Fruit fly (Drosophila melanogaster): ENCODE results near the gene Rsf1.

The Rsf1 gene

dm6 chr2L:10298306-10298705 is 35.0 kb upstream of the Rsf1 start (continued):
- TF ChIP-seq corto (GFP tag; optimal IDR thresholded peaks at IDR 0.05) (no peak), Side (GFP tag; optimal IDR thresholded peaks at IDR 0.05) (no peak), tio (GFP tag; optimal IDR thresholded peaks at IDR 0.05) (no peak), ara (GFP tag; IDR thresholded peaks at IDR 0.05) (no peak), ci (GFP tag; IDR thresholded peaks at IDR 0.05) (no peak), CG9932 (GFP tag; IDR thresholded peaks at IDR 0.05) (no peak), Myb (GFP tag; optimal IDR thresholded peaks at IDR 0.05) (peak; percentile 62), tup (GFP tag; optimal IDR thresholded peaks at IDR 0.05) (no peak), az2 (GFP tag; optimal IDR thresholded peaks at IDR 0.05) (no peak), Mad (GFP tag; optimal IDR thresholded peaks at IDR 0.05) (no peak), dati (GFP tag; IDR thresholded peaks at IDR 0.05) (no peak), NfI (GFP tag; optimal IDR thresholded peaks at IDR 0.05) (peak; percentile 22), Scr (GFP tag; IDR thresholded peaks at IDR 0.05; ENCODE audit: partially characterized antibody) (peak; percentile 44; the same call in 1 of the 2 replicates), CG11560 (tag; IDR thresholded peaks at IDR 0.05) (no peak), CG8944 (GFP tag; optimal IDR thresholded peaks at IDR 0.05) (no peak), twi (tag; optimal IDR thresholded peaks at IDR 0.05) (peak; percentile 8), Ets97D (GFP tag; optimal IDR thresholded peaks at IDR 0.05) (peak; percentile 49), sima (GFP tag; optimal IDR thresholded peaks at IDR 0.05) (no peak), Hr78 (GFP tag; optimal IDR thresholded peaks at IDR 0.05) (no peak), CG11247 (GFP tag; IDR thresholded peaks at IDR 0.05) (no peak), CG17328 (GFP tag; IDR thresholded peaks at IDR 0.05) (no peak), Kr (GFP tag; optimal IDR thresholded peaks at IDR 0.05) (no peak), ash1 (GFP tag; optimal IDR thresholded peaks at IDR 0.05) (no peak), esg (GFP tag; conservative IDR thresholded peaks at IDR 0.05) (no peak), CG4617 (GFP tag; optimal IDR thresholded peaks at IDR 0.05; ENCODE audit: borderline replicate concordance) (peak; percentile 62), CG10565 (GFP tag; optimal IDR thresholded peaks at IDR 0.05) (no peak), cg (GFP tag; optimal IDR thresholded peaks at IDR 0.05) (no peak), phol (tag; optimal IDR thresholded peaks at IDR 0.05) (peak; percentile 9), CG15269 (tag; optimal IDR thresholded peaks at IDR 0.05) (no peak), mirr (GFP tag; optimal IDR thresholded peaks at IDR 0.05) (no peak), inv (GFP tag; IDR thresholded peaks at IDR 0.05; ENCODE audit: partially characterized antibody) (peak; percentile 35), CG13894 (tag; optimal IDR thresholded peaks at IDR 0.05) (no peak), HLH4C (GFP tag; IDR thresholded peaks at IDR 0.05; ENCODE audit: partially characterized antibody) (peak; percentile 79), CG16815 (GFP tag; optimal IDR thresholded peaks at IDR 0.05) (no peak), gfzf (GFP tag; optimal IDR thresholded peaks at IDR 0.05) (peak; percentile 13), CG16863 (GFP tag; optimal IDR thresholded peaks at IDR 0.05) (no peak), stwl (tag; optimal IDR thresholded peaks at IDR 0.05) (peak; percentile 92), toy (GFP tag; IDR thresholded peaks at IDR 0.05) (no peak), HLH54F (GFP tag; optimal IDR thresholded peaks at IDR 0.05) (no peak), CG12744 (GFP tag; optimal IDR thresholded peaks at IDR 0.05) (no peak), CG3065 (GFP tag; optimal IDR thresholded peaks at IDR 0.05) (no peak), CG1024 (GFP tag; IDR thresholded peaks at IDR 0.05) (no peak), ranshi (GFP tag; IDR thresholded peaks at IDR 0.05) (no peak), CG17568 (GFP tag; optimal IDR thresholded peaks at IDR 0.05) (no peak), ind (GFP tag; optimal IDR thresholded peaks at IDR 0.05) (no peak), nerfin-2 (GFP tag; IDR thresholded peaks at IDR 0.05; ENCODE audit: partially characterized antibody) (peak; percentile 65; the same call in 1 of the 2 replicates), CG13287 (GFP tag; IDR thresholded peaks at IDR 0.05; ENCODE audit: partially characterized antibody) (peak; percentile 64), HHEX (GFP tag; optimal IDR thresholded peaks at IDR 0.05) (no peak), CG7928 (GFP tag; optimal IDR thresholded peaks at IDR 0.05) (no peak), CG6791 (GFP tag; IDR thresholded peaks at IDR 0.05; ENCODE audit: partially characterized antibody) (peak; percentile 92), p53 (GFP tag; optimal IDR thresholded peaks at IDR 0.05) (no peak)

Data from whole organism, embryonic.